Worm (Caenorhabditis elegans) whole organism, midembryonic: Measurements from ENCODE around the gene ins-17.

Source experiments
- T22C8.4 ChIP-seq: fragments of 200-800 bp; sonication (Bioruptor generic); IDR thresholded peaks from 2 replicates; pipeline ENCODE4 v1.3.6; 2022; ENCODE audit warnings: missing genetic modification characterization, missing compliant biosample characterization
- cog-1 ChIP-seq: sonication (generic microtip); optimal IDR thresholded peaks from 2 replicates; lab custom pipeline; 2016; ENCODE audit warnings: missing genetic modification characterization, missing compliant biosample characterization
- flt-1 ChIP-seq: fragments of 200-800 bp; sonication (Bioruptor generic); IDR thresholded peaks from 2 replicates; pipeline ENCODE4 v1.3.6; 2022; ENCODE audit warnings: missing genetic modification characterization, missing compliant biosample characterization
- med-1 ChIP-seq: sonication (generic microtip); optimal IDR thresholded peaks from 2 replicates; lab custom pipeline; 2017; ENCODE audit warnings: missing genetic modification characterization, mild to moderate bottlenecking, missing compliant biosample characterization, antibody characterized with exemption, missing genetic modification reagents; ENCODE audit not compliant: insufficient read depth
- ref-1 ChIP-seq: fragments of 200-800 bp; sonication (Bioruptor generic); conservative IDR thresholded peaks from 2 replicates; pipeline ENCODE4 v1.3.6; 2022; ENCODE audit warnings: missing genetic modification reagents, missing genetic modification characterization, missing compliant biosample characterization
- tab-1 ChIP-seq: fragments of 200-800 bp; sonication (Bioruptor generic); IDR thresholded peaks from 2 replicates; pipeline ENCODE4 v1.3.6; 2022; ENCODE audit warnings: missing genetic modification characterization, missing compliant biosample characterization
- ztf-23 ChIP-seq: fragments of 200-800 bp; sonication (Bioruptor generic); IDR thresholded peaks from 2 replicates; pipeline ENCODE4 v1.3.6; 2022; ENCODE audit warnings: missing genetic modification reagents, missing genetic modification characterization, missing compliant biosample characterization
- ztf-29 ChIP-seq: fragments of 200-800 bp; sonication (Bioruptor generic); IDR thresholded peaks from 2 replicates; pipeline ENCODE4 v1.3.6; 2022; ENCODE audit warnings: missing genetic modification reagents, missing genetic modification characterization, missing compliant biosample characterization

DNA sequence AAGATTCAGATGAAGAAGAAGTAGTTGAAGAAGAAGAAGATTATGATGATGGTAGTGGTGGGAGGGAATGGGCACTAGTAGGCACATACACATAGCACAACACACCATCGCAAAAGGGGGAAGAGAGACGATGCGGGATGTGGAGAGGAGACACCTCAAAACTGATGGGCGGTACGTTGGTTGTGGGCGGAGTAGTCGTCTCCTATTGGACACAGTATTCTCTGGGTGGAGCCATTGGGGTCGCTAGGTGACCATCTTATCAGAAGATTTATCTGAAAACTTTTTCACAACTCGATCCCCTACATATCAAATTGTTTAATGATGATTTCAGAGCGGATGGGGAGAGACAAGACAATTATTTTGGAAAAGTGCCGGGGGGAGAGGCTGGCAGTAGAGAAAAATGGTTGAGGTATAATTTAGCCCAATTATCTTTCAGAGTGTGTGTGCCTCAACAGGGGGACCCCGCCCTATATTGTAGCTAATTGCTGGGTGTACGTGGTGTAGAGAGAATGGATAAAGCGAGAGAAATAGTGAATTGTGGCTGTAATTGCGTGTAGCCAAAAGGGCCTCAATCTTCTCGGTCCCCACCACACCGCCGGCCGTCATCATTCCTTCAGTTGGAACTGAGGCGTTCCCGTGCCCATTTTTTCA lies 26.5 kb downstream of the ins-17 start:
- no peak for TF ChIP-seq ref-1 (GFP tag; lab: Robert Waterston, UW)
- no peak for TF ChIP-seq med-1 (GFP tag; lab: Kevin White, UChicago)
- TF ChIP-seq flt-1 (GFP tag; lab: Robert Waterston, UW), result 0 out of 2 replicates have a peak, but pooled peaks have one; percentile 13
- no peak for TF ChIP-seq cog-1 (tag; lab: Kevin White, UChicago)
- TF ChIP-seq tab-1, result peak; percentile 49; the same call in 1 of the 2 replicates
- 0 out of 2 replicates have a peak, but pooled peaks have one; percentile 5 for TF ChIP-seq ztf-23 (GFP tag; lab: Robert Waterston, UW)
- TF ChIP-seq ztf-29, result no peak
- no peak for TF ChIP-seq T22C8.4
